Fruit fly (Drosophila melanogaster) whole organism, pupa: ENCODE results near the gene Gs1.

ENCODE experiments used
- CG10348 ChIP-seq: fragments of 200-800 bp; sonication (Bioruptor generic); IDR thresholded peaks from 2 replicates; pipeline ENCODE4 v1.3.6; 2022; ENCODE audit warnings: missing biosample characterization, missing genetic modification characterization
- CG12605 ChIP-seq: fragments of 200-800 bp; sonication (Bioruptor generic); IDR thresholded peaks from 2 replicates; pipeline ENCODE4 v1.3.6; 2022; ENCODE audit warnings: missing biosample characterization, missing genetic modification characterization
- CG15710 ChIP-seq: fragments of 200-800 bp; sonication (Bioruptor generic); optimal IDR thresholded peaks from 2 replicates; lab custom pipeline; 2018; ENCODE audit warnings: missing biosample characterization, mild to moderate bottlenecking, missing genetic modification characterization, moderate library complexity
- CG17806 ChIP-seq: fragments of 200-800 bp; sonication (Bioruptor generic); optimal IDR thresholded peaks from 2 replicates; lab custom pipeline; 2018; ENCODE audit warnings: missing biosample characterization, mild to moderate bottlenecking, missing genetic modification characterization, moderate library complexity
- CG32121 ChIP-seq: fragments of 200-800 bp; sonication (Bioruptor generic); IDR thresholded peaks from 2 replicates; pipeline ENCODE4 v1.3.6; 2022; ENCODE audit warnings: missing biosample characterization, missing genetic modification characterization
- CG34367 ChIP-seq: fragments of 200-800 bp; sonication (Bioruptor generic); optimal IDR thresholded peaks from 2 replicates; lab custom pipeline; 2018; ENCODE audit warnings: missing biosample characterization, mild to moderate bottlenecking, missing genetic modification characterization
- CG4496 ChIP-seq: fragments of 200-800 bp; sonication (Bioruptor generic); IDR thresholded peaks from 3 replicates; pipeline ENCODE4 v1.3.6; 2022; ENCODE audit warnings: missing biosample characterization, missing genetic modification characterization
- CG9948 ChIP-seq: fragments of 200-800 bp; sonication (Bioruptor generic); optimal IDR thresholded peaks from 2 replicates; lab custom pipeline; 2018; ENCODE audit warnings: missing biosample characterization, mild to moderate bottlenecking, missing genetic modification characterization, moderate library complexity
- EcR ChIP-seq: fragments of 200-800 bp; sonication (Bioruptor generic); optimal IDR thresholded peaks from 3 replicates; lab custom pipeline; 2019; ENCODE audit warnings: missing biosample characterization, missing genetic modification characterization, mild to moderate bottlenecking, moderate library complexity, missing genetic modification reagents
- Ets98B ChIP-seq: fragments of 200-800 bp; sonication (Bioruptor generic); IDR thresholded peaks from 2 replicates; pipeline ENCODE4 v1.3.6; 2022; ENCODE audit warnings: missing biosample characterization, missing genetic modification characterization
- fd96Ca ChIP-seq: fragments of 200-800 bp; sonication (Bioruptor generic); IDR thresholded peaks from 3 replicates; pipeline ENCODE4 v1.3.6; 2022; ENCODE audit warnings: missing biosample characterization, missing genetic modification characterization
- gl ChIP-seq: fragments of 200-800 bp; sonication (Bioruptor generic); optimal IDR thresholded peaks from 2 replicates; lab custom pipeline; 2018; ENCODE audit warnings: missing biosample characterization, mild to moderate bottlenecking, missing genetic modification characterization
- rn ChIP-seq: fragments of 200-800 bp; sonication (Bioruptor generic); IDR thresholded peaks from 2 replicates; pipeline ENCODE4 v1.3.6; 2022; ENCODE audit warnings: missing biosample characterization, missing genetic modification characterization

dm6 chr2L:91333-91732 is 40.5 kb upstream of the Gs1 start:
- TF ChIP-seq CG34367 (tag; lab: Kevin White, UChicago) (no peak), gl (tag; lab: Kevin White, UChicago) (no peak), EcR (no peak), CG15710 (tag; lab: Kevin White, UChicago) (no peak), CG32121 (no peak), CG17806 (tag; lab: Kevin White, UChicago) (no peak), CG9948 (tag; lab: Kevin White, UChicago) (no peak), Ets98B (GFP tag; lab: Robert Waterston, UW) (no peak), rn (no peak), CG10348 (GFP tag; lab: Robert Waterston, UW) (no peak), CG4496 (GFP tag; lab: Robert Waterston, UW) (no peak), CG12605 (GFP tag; lab: Robert Waterston, UW) (no peak), fd96Ca (no peak)
